Worm (Caenorhabditis elegans) whole organism, young adult: ENCODE measurements around the gene decr-1.1.

Experiments
- B0035.1 ChIP-seq: sonication (generic microtip); optimal IDR thresholded peaks from 2 replicates; lab custom pipeline; 2016; ENCODE audit warnings: missing genetic modification characterization, mild to moderate bottlenecking, missing compliant biosample characterization, missing genotype, missing genetic modification reagents
- B0336.3 ChIP-seq: fragments of 200-800 bp; sonication (Bioruptor generic); IDR thresholded peaks from 2 replicates; pipeline ENCODE4 v1.3.6; 2022; ENCODE audit warnings: missing genetic modification characterization, missing compliant biosample characterization
- C06A6.2 ChIP-seq: fragments of 200-800 bp; sonication (Bioruptor generic); conservative IDR thresholded peaks from 2 replicates; pipeline ENCODE4 v1.3.6; 2022; ENCODE audit warnings: missing genetic modification characterization, missing compliant biosample characterization
- C17E4.6 ChIP-seq: fragments of 200-800 bp; sonication (Bioruptor generic); IDR thresholded peaks from 2 replicates; pipeline ENCODE4 v1.3.6; 2022; ENCODE audit warnings: missing genetic modification reagents, missing genetic modification characterization, missing compliant biosample characterization
- F23B12.7 ChIP-seq: sonication (generic microtip); optimal IDR thresholded peaks from 2 replicates; lab custom pipeline; 2017; ENCODE audit warnings: missing genetic modification characterization, mild to moderate bottlenecking, missing compliant biosample characterization, antibody characterized with exemption, moderate library complexity; ENCODE audit not compliant: insufficient read depth
- F37B4.10 ChIP-seq: fragments of 200-800 bp; sonication (Bioruptor generic); IDR thresholded peaks from 2 replicates; pipeline ENCODE4 v1.3.6; 2022; ENCODE audit warnings: missing genetic modification characterization, missing compliant biosample characterization
- F39B2.1 ChIP-seq: fragments of 200-800 bp; sonication (Bioruptor generic); IDR thresholded peaks from 2 replicates; pipeline ENCODE4 v1.3.6; 2022; ENCODE audit warnings: missing genetic modification reagents, missing genetic modification characterization, missing compliant biosample characterization
- F49E8.2 ChIP-seq: sonication (generic microtip); optimal IDR thresholded peaks from 3 replicates; lab custom pipeline; 2017; ENCODE audit warnings: missing genetic modification characterization, mild to moderate bottlenecking, missing compliant biosample characterization, antibody characterized with exemption, moderate library complexity; ENCODE audit not compliant: insufficient read depth
- K11D2.4 ChIP-seq: fragments of 200-800 bp; sonication (Bioruptor generic); IDR thresholded peaks from 2 replicates; pipeline ENCODE4 v1.3.6; 2022; ENCODE audit warnings: missing genetic modification reagents, missing genetic modification characterization, missing compliant biosample characterization
- T07F8.4 ChIP-seq: sonication (generic microtip); optimal IDR thresholded peaks from 2 replicates; lab custom pipeline; 2016; ENCODE audit warnings: mild to moderate bottlenecking, missing genetic modification characterization, moderate library complexity, missing compliant biosample characterization
- atf-7 ChIP-seq: sonication (generic microtip); optimal IDR thresholded peaks from 2 replicates; lab custom pipeline; 2017; ENCODE audit warnings: mild to moderate bottlenecking, missing genetic modification characterization, missing compliant biosample characterization
- bed-1 ChIP-seq: fragments of 200-800 bp; sonication (Bioruptor generic); IDR thresholded peaks from 2 replicates; pipeline ENCODE4 v1.3.6; 2022; ENCODE audit warnings: missing genetic modification reagents, missing genetic modification characterization, missing compliant biosample characterization
- ccch-3 ChIP-seq: fragments of 200-800 bp; sonication (Bioruptor generic); optimal IDR thresholded peaks from 2 replicates; lab custom pipeline; 2018; ENCODE audit warnings: mild to moderate bottlenecking, missing genetic modification characterization, missing compliant biosample characterization
- cebp-1 ChIP-seq, 2 experiments: fragments of 200-800 bp in 1 of 2; sonication (Bioruptor generic) in 1 of 2; sonication (generic microtip) in 1 of 2; IDR thresholded peaks in 1 of 2; optimal IDR thresholded peaks in 1 of 2; 2 replicates each; pipeline versions ENCODE4 v1.3.6 to Lab custom; 2017 to 2022; ENCODE audit warnings: missing compliant biosample characterization in 2 of 2, missing genetic modification characterization in 2 of 2, mild to moderate bottlenecking in 1 of 2, missing genetic modification reagents in 1 of 2, moderate library complexity in 1 of 2
- ceh-100 ChIP-seq: fragments of 200-800 bp; sonication (Bioruptor generic); IDR thresholded peaks from 2 replicates; pipeline ENCODE4 v1.3.6; 2022; ENCODE audit warnings: missing genetic modification reagents, missing genetic modification characterization, missing compliant biosample characterization
- dox-1 ChIP-seq: fragments of 200-800 bp; sonication (Bioruptor generic); IDR thresholded peaks from 2 replicates; pipeline ENCODE4 v1.3.6; 2022; ENCODE audit warnings: missing genetic modification reagents, missing genetic modification characterization, missing compliant biosample characterization
- dpff-1 ChIP-seq: sonication (generic microtip); optimal IDR thresholded peaks from 2 replicates; lab custom pipeline; 2017; ENCODE audit warnings: mild to moderate bottlenecking, missing genetic modification characterization, missing compliant biosample characterization
- dpl-1 ChIP-seq: fragments of 150-350 bp; optimal IDR thresholded peaks from 2 replicates; lab custom pipeline; 2014; ENCODE audit warnings: missing biosample characterization, missing genetic modification reagents, missing genetic modification characterization
- efl-1 ChIP-seq: fragments of 150-350 bp; optimal IDR thresholded peaks from 2 replicates; lab custom pipeline; 2014; ENCODE audit warnings: missing biosample characterization, missing genetic modification reagents, missing genetic modification characterization
- ekl-4 ChIP-seq: fragments of 200-800 bp; sonication (Bioruptor generic); IDR thresholded peaks from 2 replicates; pipeline ENCODE4 v1.3.6; 2022; ENCODE audit warnings: missing genetic modification reagents, missing genetic modification characterization, missing compliant biosample characterization
- fkh-3 ChIP-seq: sonication (generic microtip); optimal IDR thresholded peaks from 2 replicates; lab custom pipeline; 2016; ENCODE audit warnings: mild to moderate bottlenecking, missing genetic modification characterization, missing compliant biosample characterization
- hrde-1 ChIP-seq: sonication (generic microtip); optimal IDR thresholded peaks from 2 replicates; lab custom pipeline; 2016; ENCODE audit warnings: missing genetic modification characterization, mild to moderate bottlenecking, missing compliant biosample characterization, moderate library complexity, missing genotype, missing genetic modification reagents, borderline replicate concordance
- lag-1 ChIP-seq: fragments of 200-800 bp; sonication (Bioruptor generic); IDR thresholded peaks from 2 replicates; pipeline ENCODE4 v1.3.6; 2022; ENCODE audit warnings: missing genetic modification reagents, missing genetic modification characterization, missing compliant biosample characterization
- lin-26 ChIP-seq: fragments of 200-800 bp; sonication (Bioruptor generic); IDR thresholded peaks from 2 replicates; pipeline ENCODE4 v1.3.6; 2022; ENCODE audit warnings: missing genetic modification reagents, missing genetic modification characterization, missing compliant biosample characterization
- lsl-1 ChIP-seq: fragments of 200-800 bp; sonication (Bioruptor generic); optimal IDR thresholded peaks from 2 replicates; lab custom pipeline; 2018; ENCODE audit warnings: mild to moderate bottlenecking, missing genetic modification characterization, moderate library complexity, missing compliant biosample characterization
- madf-10 ChIP-seq: sonication (generic microtip); optimal IDR thresholded peaks from 2 replicates; lab custom pipeline; 2016; ENCODE audit warnings: mild to moderate bottlenecking, missing genetic modification characterization, missing compliant biosample characterization
- madf-8 ChIP-seq: fragments of 200-800 bp; sonication (Bioruptor generic); conservative IDR thresholded peaks from 2 replicates; pipeline ENCODE4 v1.3.6; 2022; ENCODE audit warnings: missing genetic modification reagents, missing genetic modification characterization, missing compliant biosample characterization
- mes-4 ChIP-seq: sonication (generic microtip); optimal IDR thresholded peaks from 2 replicates; lab custom pipeline; 2016; ENCODE audit warnings: missing genotype, missing genetic modification characterization, missing compliant biosample characterization
- nfya-2 ChIP-seq: fragments of 200-800 bp; sonication (Bioruptor generic); IDR thresholded peaks from 2 replicates; pipeline ENCODE4 v1.3.6; 2022; ENCODE audit warnings: missing genetic modification reagents, missing genetic modification characterization, missing compliant biosample characterization
- nfyb-1 ChIP-seq: fragments of 200-800 bp; sonication (Bioruptor generic); IDR thresholded peaks from 2 replicates; pipeline ENCODE4 v1.3.6; 2022; ENCODE audit warnings: missing genetic modification reagents, missing genetic modification characterization, missing compliant biosample characterization
- nhr-179 ChIP-seq: sonication (generic microtip); optimal IDR thresholded peaks from 2 replicates; lab custom pipeline; 2016; ENCODE audit warnings: mild to moderate bottlenecking, missing genetic modification characterization, missing compliant biosample characterization
- nhr-90 ChIP-seq: sonication (generic microtip); optimal IDR thresholded peaks from 2 replicates; lab custom pipeline; 2016; ENCODE audit warnings: missing genotype, mild to moderate bottlenecking, missing genetic modification characterization, missing compliant biosample characterization
- pbrm-1 ChIP-seq: fragments of 200-800 bp; sonication (Bioruptor generic); IDR thresholded peaks from 2 replicates; pipeline ENCODE4 v1.3.6; 2022; ENCODE audit warnings: missing genetic modification reagents, missing genetic modification characterization, missing compliant biosample characterization
- rpc-1 ChIP-seq, 2 experiments: fragments of 150-350 bp in 1 of 2; sonication (generic microtip) in 1 of 2; optimal IDR thresholded peaks; 2 replicates each; lab custom pipeline; 2014 to 2018; ENCODE audit warnings: missing biosample characterization in 1 of 2, missing genetic modification characterization in 1 of 2, missing genetic modification reagents in 1 of 2, missing genotype in 1 of 2
- snpc-1.3 ChIP-seq: sonication (generic microtip); optimal IDR thresholded peaks from 2 replicates; lab custom pipeline; 2017; ENCODE audit warnings: missing genetic modification characterization, mild to moderate bottlenecking, missing compliant biosample characterization, antibody characterized with exemption, moderate library complexity, missing genotype, missing genetic modification reagents; ENCODE audit not compliant: insufficient read depth
- snpc-3.4 ChIP-seq: sonication (generic microtip); optimal IDR thresholded peaks from 2 replicates; lab custom pipeline; 2017; ENCODE audit warnings: missing genetic modification characterization, mild to moderate bottlenecking, missing compliant biosample characterization, antibody characterized with exemption, moderate library complexity, missing genotype, missing genetic modification reagents
- somi-1 ChIP-seq: fragments of 200-800 bp; sonication (Bioruptor generic); optimal IDR thresholded peaks from 2 replicates; lab custom pipeline; 2018; ENCODE audit warnings: mild to moderate bottlenecking, missing genetic modification characterization, missing compliant biosample characterization
- tbp1 ChIP-seq: fragments of 200-800 bp; sonication (Bioruptor generic); optimal IDR thresholded peaks from 2 replicates; lab custom pipeline; 2018; ENCODE audit warnings: mild to moderate bottlenecking, missing genetic modification characterization, missing compliant biosample characterization
- xnd-1 ChIP-seq: sonication (generic microtip); optimal IDR thresholded peaks from 2 replicates; lab custom pipeline; 2016; ENCODE audit warnings: missing genotype, missing genetic modification reagents, missing genetic modification characterization, missing compliant biosample characterization
- zfh-2 ChIP-seq: fragments of 200-800 bp; sonication (Bioruptor generic); conservative IDR thresholded peaks from 2 replicates; pipeline ENCODE4 v1.3.6; 2022; ENCODE audit warnings: missing genetic modification reagents, missing genetic modification characterization, missing compliant biosample characterization
- ztf-26 ChIP-seq: sonication (generic microtip); optimal IDR thresholded peaks from 2 replicates; lab custom pipeline; 2017; ENCODE audit warnings: missing genetic modification characterization, missing compliant biosample characterization
- ztf-3 ChIP-seq: fragments of 200-800 bp; sonication (Bioruptor generic); optimal IDR thresholded peaks from 2 replicates; lab custom pipeline; 2018; ENCODE audit warnings: mild to moderate bottlenecking, missing genetic modification characterization, missing compliant biosample characterization

Gene decr-1.1

DNA sequence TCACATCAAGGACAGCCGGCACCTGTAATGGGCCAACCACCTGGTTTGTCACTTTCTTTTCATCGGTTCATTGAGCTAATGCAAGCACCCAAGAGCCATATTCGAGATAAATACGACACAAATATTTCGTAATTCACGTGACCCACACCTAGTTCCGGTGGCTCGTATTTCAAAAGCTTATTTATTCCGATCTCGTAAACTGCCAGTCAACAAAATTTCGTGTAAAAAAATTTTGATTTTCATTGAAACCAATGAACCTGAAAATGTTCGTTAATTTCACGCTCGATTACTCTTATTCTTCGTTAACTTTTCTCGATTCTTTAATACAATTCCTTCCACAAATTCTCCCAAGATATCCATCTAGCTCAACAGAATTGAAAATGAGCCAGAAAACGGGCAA lies 7.9 kb downstream of the decr-1.1 start:
- TF ChIP-seq somi-1 (GFP tag; lab: Kevin White, UChicago) = no peak
- no peak for TF ChIP-seq cebp-1 (GFP tag; IDR thresholded peaks at IDR 0.05; lab: Robert Waterston, UW)
- peak; percentile 57 for TF ChIP-seq cebp-1 (tag; optimal IDR thresholded peaks at IDR 0.05; lab: Kevin White, UChicago)

- TF ChIP-seq efl-1 (GFP tag; lab: Kevin White, UChicago) (no peak), tbp1 (GFP tag; lab: Kevin White, UChicago) (no peak), atf-7 (tag; lab: Kevin White, UChicago) (no peak), rpc-1 (optimal IDR thresholded peaks at IDR 0.05; lab: Kevin White, UChicago) (no peak), rpc-1 (tag; optimal IDR thresholded peaks at IDR 0.05; lab: Kevin White, UChicago) (no peak), F39B2.1 (GFP tag; lab: Robert Waterston, UW) (no peak), lin-26 (GFP tag; lab: Robert Waterston, UW) (no peak), F49E8.2 (no peak), lag-1 (no peak), B0035.1 (tag; lab: Kevin White, UChicago) (no peak), bed-1 (GFP tag; lab: Robert Waterston, UW) (no peak), lsl-1 (GFP tag; lab: Kevin White, UChicago) (no peak), hrde-1 (no peak), ztf-26 (no peak), pbrm-1 (GFP tag; lab: Robert Waterston, UW) (no peak), fkh-3 (tag; lab: Kevin White, UChicago) (no peak), xnd-1 (tag; lab: Kevin White, UChicago) (no peak), F37B4.10 (GFP tag; lab: Robert Waterston, UW) (no peak), ceh-100 (GFP tag; lab: Robert Waterston, UW) (no peak), dpff-1 (no peak)
Observed at ce11 chrV:13790557-13790956, 8.4 kb downstream of the decr-1.1 start.

DNA sequence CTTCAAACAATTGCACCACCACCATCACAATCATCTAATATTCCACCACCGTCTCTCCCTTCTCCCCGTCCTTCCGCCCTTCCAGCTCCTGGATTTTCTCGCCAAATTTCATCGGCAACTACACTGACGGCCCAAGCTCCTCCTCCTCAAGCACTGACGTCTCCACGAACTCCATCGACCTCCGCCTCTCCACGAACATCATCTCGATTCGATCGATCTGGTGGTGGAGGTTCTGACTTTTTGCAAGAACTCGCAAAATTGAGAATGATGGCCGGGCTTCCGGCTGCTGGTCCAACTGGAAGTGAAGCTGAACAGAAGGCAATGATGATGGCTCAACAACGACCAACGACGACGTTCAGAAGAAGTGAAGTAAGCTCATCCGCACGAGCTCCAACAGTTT lies 11.8 kb downstream of the decr-1.1 start:
- TF ChIP-seq fkh-3 (tag; lab: Kevin White, UChicago) (no peak), dox-1 (0 out of 2 replicates have a peak, but pooled peaks have one; percentile 38), zfh-2 (GFP tag; lab: Robert Waterston, UW) (peak; percentile 72)

DNA sequence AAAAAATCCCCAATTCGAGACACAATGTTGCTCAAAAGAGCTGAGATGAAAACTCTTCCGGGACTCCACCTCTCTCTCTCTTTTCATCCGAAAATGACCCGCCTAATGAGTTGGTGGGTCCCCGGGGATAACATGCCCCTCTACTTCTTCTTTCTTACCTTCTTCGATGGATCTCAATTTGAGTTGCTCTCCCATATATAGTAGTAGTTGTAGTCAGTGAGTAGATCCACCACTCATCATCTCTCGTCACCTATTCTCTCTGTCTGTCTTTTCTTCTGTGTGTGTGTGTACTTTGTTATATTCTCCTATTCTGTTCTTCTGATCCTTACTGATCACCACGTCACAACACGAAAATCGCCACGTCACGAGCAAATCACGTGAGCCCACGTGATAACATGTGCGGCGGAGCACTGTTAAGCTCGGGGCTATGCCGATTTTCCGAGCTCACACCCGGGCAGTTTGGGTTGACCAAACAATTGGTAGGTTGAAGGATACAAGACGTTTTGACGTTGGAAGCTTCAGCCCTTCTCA lies 14.1 kb downstream of the decr-1.1 start, which contains the start of gene twk-32:
twk-32 (plus strand) TSS at position 396 of the 531 bp plus-strand sequence.
- TF ChIP-seq nhr-90 (no peak), nhr-179 (tag; lab: Kevin White, UChicago) (no peak), ztf-26 (peak; percentile 23), B0336.3 (GFP tag; lab: Robert Waterston, UW) (peak; percentile 58), snpc-3.4 (tag; lab: Kevin White, UChicago) (no peak), madf-10 (tag; lab: Kevin White, UChicago) (no peak), C06A6.2 (GFP tag; lab: Robert Waterston, UW) (0 out of 2 replicates have a peak, but pooled peaks have one; percentile 9), madf-8 (GFP tag; lab: Robert Waterston, UW) (no peak), T07F8.4 (no peak), dpl-1 (GFP tag; lab: Kevin White, UChicago) (no peak), C17E4.6 (GFP tag; lab: Robert Waterston, UW) (no peak), nfya-2 (GFP tag; lab: Robert Waterston, UW) (no peak), ekl-4 (GFP tag; lab: Robert Waterston, UW) (0 out of 2 replicates have a peak, but pooled peaks have one; percentile 29), xnd-1 (tag; lab: Kevin White, UChicago) (no peak), pbrm-1 (GFP tag; lab: Robert Waterston, UW) (0 out of 2 replicates have a peak, but pooled peaks have one; percentile 8), ztf-3 (GFP tag; lab: Kevin White, UChicago) (no peak), cebp-1 (GFP tag; IDR thresholded peaks at IDR 0.05; lab: Robert Waterston, UW) (no peak), cebp-1 (tag; optimal IDR thresholded peaks at IDR 0.05; lab: Kevin White, UChicago) (peak; percentile 51), snpc-1.3 (tag; lab: Kevin White, UChicago) (no peak), F23B12.7 (tag; lab: Kevin White, UChicago) (no peak), nfyb-1 (GFP tag; lab: Robert Waterston, UW) (peak; percentile 60; the same call in 1 of the 2 replicates), dpff-1 (peak; percentile 24), ccch-3 (GFP tag; lab: Kevin White, UChicago) (no peak), K11D2.4 (GFP tag; lab: Robert Waterston, UW) (0 out of 2 replicates have a peak, but pooled peaks have one; percentile 15), mes-4 (tag; lab: Kevin White, UChicago) (no peak)
